In the genomic region with DNA sequence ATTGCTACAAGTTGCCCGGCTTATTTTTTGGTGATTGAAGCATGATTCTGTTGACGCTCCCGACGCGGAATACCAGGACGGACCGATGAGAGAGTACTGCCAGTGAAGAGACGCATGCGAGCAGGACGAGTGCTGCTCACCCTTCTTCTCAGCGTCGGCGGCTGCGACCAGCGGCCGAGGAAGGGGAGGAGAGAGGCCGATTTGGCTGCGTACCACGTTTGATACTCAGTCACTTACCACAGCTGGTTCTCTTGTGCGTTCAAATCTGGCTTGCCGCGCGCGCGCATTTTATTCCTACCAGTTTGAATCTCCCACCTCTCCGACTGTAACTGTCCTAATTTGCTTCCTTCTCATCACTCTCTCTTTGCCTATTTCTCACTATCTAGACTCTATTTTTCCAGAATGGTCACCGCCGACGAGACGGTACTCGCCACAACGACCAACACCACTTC, we compare ENCODE assay signal across 3 worm cellular contexts.
TF ChIP-seq lines count a peak whose summit lies in the region.

A gene (plus strand): TSS at position 402 of the 452 bp plus-strand sequence.

TF ChIP-seq in whole organism, L2 larva, 48 proteins besides CTCF, POLR2A, EP300 and RAD21 (continued from another document):
- TF ChIP-seq elt-3 (tag; optimal IDR thresholded peaks at IDR 0.05; lab: Kevin White, UChicago) = no peak
- no peak for TF ChIP-seq nhr-6 (tag; optimal IDR thresholded peaks at IDR 0.05; lab: Kevin White, UChicago)
- no peak for TF ChIP-seq ztf-11 (tag; optimal IDR thresholded peaks at IDR 0.05; lab: Kevin White, UChicago)
- TF ChIP-seq nhr-10 (tag; optimal IDR thresholded peaks at IDR 0.05; lab: Kevin White, UChicago) = no peak
- TF ChIP-seq nhr-77 (tag; optimal IDR thresholded peaks at IDR 0.05; lab: Kevin White, UChicago) = no peak
- peak; percentile 80 for TF ChIP-seq unc-55 (GFP tag; optimal IDR thresholded peaks at IDR 0.05; lab: Kevin White, UChicago)
- no peak for TF ChIP-seq Y55F3AM.14 (GFP tag; optimal IDR thresholded peaks at IDR 0.05; lab: Kevin White, UChicago)
- TF ChIP-seq mbf-1 (tag; optimal IDR thresholded peaks at IDR 0.05; lab: Kevin White, UChicago) = no peak
- TF ChIP-seq ama-1 (optimal IDR thresholded peaks at IDR 0.05; lab: Kevin White, UChicago) = peak; percentile 26
- peak; percentile 30 for TF ChIP-seq nhr-21 (tag; optimal IDR thresholded peaks at IDR 0.05; lab: Kevin White, UChicago)
- TF ChIP-seq nhr-11 (tag; optimal IDR thresholded peaks at IDR 0.05; lab: Kevin White, UChicago) = no peak
- TF ChIP-seq ceh-16 (tag; optimal IDR thresholded peaks at IDR 0.05; lab: Kevin White, UChicago) = no peak
- no peak for TF ChIP-seq R02D3.7 (tag; optimal IDR thresholded peaks at IDR 0.05; lab: Kevin White, UChicago)
- TF ChIP-seq snpc-4 (tag; optimal IDR thresholded peaks at IDR 0.05; lab: Kevin White, UChicago) = peak; percentile 69
- no peak for TF ChIP-seq nhr-12 (tag; optimal IDR thresholded peaks at IDR 0.05; lab: Kevin White, UChicago)
- no peak for TF ChIP-seq blmp-1 (tag; optimal IDR thresholded peaks at IDR 0.05; lab: Kevin White, UChicago; ENCODE audit: insufficient read depth)
- TF ChIP-seq ceh-82 (tag; optimal IDR thresholded peaks at IDR 0.05; lab: Kevin White, UChicago) = peak; percentile 61
- peak; percentile 1 for TF ChIP-seq egl-27 (tag; optimal IDR thresholded peaks at IDR 0.05; lab: Kevin White, UChicago)
- TF ChIP-seq dmd-4 (tag; optimal IDR thresholded peaks at IDR 0.05; lab: Kevin White, UChicago) = no peak
- peak; percentile 74 for TF ChIP-seq sem-4 (tag; optimal IDR thresholded peaks at IDR 0.05; lab: Kevin White, UChicago)
- TF ChIP-seq zag-1 (tag; optimal IDR thresholded peaks at IDR 0.05; lab: Kevin White, UChicago) = peak; percentile 67
- peak; percentile 77 for TF ChIP-seq C34F6.9 (tag; optimal IDR thresholded peaks at IDR 0.05; lab: Kevin White, UChicago)
- peak; percentile 27 to 75 for TF ChIP-seq lsy-2 (tag; optimal IDR thresholded peaks at IDR 0.05; lab: Kevin White, UChicago)
- no peak for TF ChIP-seq gmeb-1 (tag; optimal IDR thresholded peaks at IDR 0.05; lab: Kevin White, UChicago)
- TF ChIP-seq sma-9 (GFP tag; optimal IDR thresholded peaks at IDR 0.05; lab: Kevin White, UChicago) = peak; percentile 37
- TF ChIP-seq sma-9 (tag; optimal IDR thresholded peaks at IDR 0.05; lab: Kevin White, UChicago) = no peak
- TF ChIP-seq ztf-1 (GFP tag; conservative IDR thresholded peaks at IDR 0.05; lab: Robert Waterston, UW) = no peak

TF ChIP-seq in whole organism, L4 larva, 104 proteins besides CTCF, POLR2A, EP300 and RAD21 (continued from another document and continues in another):
- TF ChIP-seq hlh-11 (tag; optimal IDR thresholded peaks at IDR 0.05; lab: Kevin White, UChicago) (peak; percentile 86), Y48G9A.11 (GFP tag; IDR thresholded peaks at IDR 0.05; lab: Robert Waterston, UW) (no peak), nhr-42 (GFP tag; IDR thresholded peaks at IDR 0.05; lab: Robert Waterston, UW) (0 out of 2 replicates have a peak, but pooled peaks have one; percentile 66), ceh-20 (GFP tag; IDR thresholded peaks at IDR 0.05; lab: Robert Waterston, UW) (no peak), egl-27 (tag; optimal IDR thresholded peaks at IDR 0.05; lab: Kevin White, UChicago) (no peak), tra-1 (GFP tag; IDR thresholded peaks at IDR 0.05; lab: Robert Waterston, UW) (no peak), T26A8.4 (GFP tag; IDR thresholded peaks at IDR 0.05; lab: Robert Waterston, UW) (peak; percentile 57), daf-12 (tag; optimal IDR thresholded peaks at IDR 0.05; lab: Kevin White, UChicago) (no peak), lin-15B (tag; optimal IDR thresholded peaks at IDR 0.05; lab: Kevin White, UChicago) (no peak), mes-2 (tag; optimal IDR thresholded peaks at IDR 0.05; lab: Kevin White, UChicago; ENCODE audit: poor library complexity, severe bottlenecking) (peak; percentile 66), snpc-4 (tag; optimal IDR thresholded peaks at IDR 0.05; lab: Kevin White, UChicago) (no peak), ceh-32 (tag; optimal IDR thresholded peaks at IDR 0.05; lab: Kevin White, UChicago; ENCODE audit: poor library complexity) (no peak), ctbp-1 (GFP tag; IDR thresholded peaks at IDR 0.05; lab: Robert Waterston, UW) (peak; percentile 63), jun-1 (tag; optimal IDR thresholded peaks at IDR 0.05; lab: Kevin White, UChicago) (no peak), set-16 (GFP tag; IDR thresholded peaks at IDR 0.05; lab: Robert Waterston, UW) (peak; percentile 98), ZK546.5 (tag; optimal IDR thresholded peaks at IDR 0.05; lab: Kevin White, UChicago) (no peak), T20F7.1 (GFP tag; optimal IDR thresholded peaks at IDR 0.05; lab: Kevin White, UChicago) (peak; percentile 62), madf-5 (GFP tag; IDR thresholded peaks at IDR 0.05; lab: Robert Waterston, UW) (no peak), cey-2 (tag; optimal IDR thresholded peaks at IDR 0.05; lab: Kevin White, UChicago; ENCODE audit: borderline replicate concordance, insufficient read depth) (no peak), pha-4 (GFP tag; IDR thresholded peaks at IDR 0.05; lab: Robert Waterston, UW) (peak; percentile 58), pha-4 (tag; optimal IDR thresholded peaks at IDR 0.05; lab: Kevin White, UChicago) (no peak), saeg-2 (GFP tag; IDR thresholded peaks at IDR 0.05; lab: Robert Waterston, UW) (0 out of 2 replicates have a peak, but pooled peaks have one; percentile 41), fos-1 (tag; optimal IDR thresholded peaks at IDR 0.05; lab: Kevin White, UChicago) (no peak), daf-16 (GFP tag; optimal IDR thresholded peaks at IDR 0.05; lab: Kevin White, UChicago) (no peak), daf-16 (tag; optimal IDR thresholded peaks at IDR 0.05; lab: Kevin White, UChicago) (no peak), aly-2 (tag; optimal IDR thresholded peaks at IDR 0.05; lab: Kevin White, UChicago) (no peak), lin-38 (GFP tag; IDR thresholded peaks at IDR 0.05; lab: Robert Waterston, UW) (peak; percentile 66), dmd-8 (GFP tag; IDR thresholded peaks at IDR 0.05; lab: Robert Waterston, UW) (no peak), lin-1 (GFP tag; IDR thresholded peaks at IDR 0.05; lab: Robert Waterston, UW) (no peak), lin-39 (tag; optimal IDR thresholded peaks at IDR 0.05; lab: Kevin White, UChicago) (no peak), unc-62 (GFP tag; optimal IDR thresholded peaks at IDR 0.05 in 1 of 2; lab: Kevin White, UChicago) (no peak), unc-62 (tag; optimal IDR thresholded peaks at IDR 0.05; lab: Kevin White, UChicago) (no peak), hlh-30 (tag; optimal IDR thresholded peaks at IDR 0.05; lab: Kevin White, UChicago; ENCODE audit: insufficient read depth) (peak; percentile 6), nhr-76 (tag; optimal IDR thresholded peaks at IDR 0.05; lab: Kevin White, UChicago) (no peak), D1046.2 (GFP tag; IDR thresholded peaks at IDR 0.05; lab: Robert Waterston, UW) (0 out of 2 replicates have a peak, but pooled peaks have one; percentile 66), ceh-44 (GFP tag; IDR thresholded peaks at IDR 0.05; lab: Robert Waterston, UW) (no peak), egl-43 (GFP tag; IDR thresholded peaks at IDR 0.05; lab: Robert Waterston, UW) (peak; percentile 67), nhr-237 (tag; optimal IDR thresholded peaks at IDR 0.05; lab: Kevin White, UChicago) (no peak), spr-3 (GFP tag; optimal IDR thresholded peaks at IDR 0.05; lab: Kevin White, UChicago) (no peak), F26F4.8 (GFP tag; conservative IDR thresholded peaks at IDR 0.05; lab: Robert Waterston, UW) (no peak), attf-4 (tag; optimal IDR thresholded peaks at IDR 0.05; lab: Kevin White, UChicago) (no peak), nhr-111 (GFP tag; optimal IDR thresholded peaks at IDR 0.05; lab: Kevin White, UChicago) (no peak), nhr-6 (tag; optimal IDR thresholded peaks at IDR 0.05; lab: Kevin White, UChicago) (peak; percentile 83), ces-1 (GFP tag; optimal IDR thresholded peaks at IDR 0.05; lab: Kevin White, UChicago) (no peak), rbr-2 (tag; optimal IDR thresholded peaks at IDR 0.05; lab: Kevin White, UChicago) (peak; percentile 82), nhr-48 (tag; optimal IDR thresholded peaks at IDR 0.05; lab: Kevin White, UChicago) (no peak), nhr-77 (tag; optimal IDR thresholded peaks at IDR 0.05; lab: Kevin White, UChicago) (peak; percentile 12), snpc-1.2 (GFP tag; IDR thresholded peaks at IDR 0.05; lab: Robert Waterston, UW) (no peak), spr-1 (tag; optimal IDR thresholded peaks at IDR 0.05; lab: Kevin White, UChicago) (no peak), aha-1 (tag; lab: Kevin White, UChicago) (peak; percentile 98), nhr-102 (tag; optimal IDR thresholded peaks at IDR 0.05; lab: Kevin White, UChicago) (no peak), tag-97 (GFP tag; IDR thresholded peaks at IDR 0.05; lab: Robert Waterston, UW) (no peak), mdl-1 (tag; optimal IDR thresholded peaks at IDR 0.05; lab: Kevin White, UChicago) (peak in 1 of 2 experiments; percentile 73)

TF ChIP-seq in whole organism, late embryonic, 69 proteins besides CTCF, POLR2A, EP300 and RAD21 (continued from another document):
- TF ChIP-seq pax-1 (tag; optimal IDR thresholded peaks at IDR 0.05; lab: Kevin White, UChicago) = no peak
- peak; percentile 61 for TF ChIP-seq eyg-1 (tag; optimal IDR thresholded peaks at IDR 0.05; lab: Kevin White, UChicago)
- TF ChIP-seq npax-4 (tag; optimal IDR thresholded peaks at IDR 0.05; lab: Kevin White, UChicago) = no peak
- no peak for TF ChIP-seq sdc-2 (tag; optimal IDR thresholded peaks at IDR 0.05; lab: Kevin White, UChicago)
- TF ChIP-seq unc-55 (GFP tag; optimal IDR thresholded peaks at IDR 0.05; lab: Kevin White, UChicago) = peak; percentile 5
- TF ChIP-seq tbx-2 (tag; optimal IDR thresholded peaks at IDR 0.05; lab: Kevin White, UChicago) = peak; percentile 69
- no peak for TF ChIP-seq ceh-22 (tag; optimal IDR thresholded peaks at IDR 0.05; lab: Kevin White, UChicago)
- TF ChIP-seq ceh-2 (tag; optimal IDR thresholded peaks at IDR 0.05; lab: Kevin White, UChicago) = no peak
- TF ChIP-seq pros-1 (tag; optimal IDR thresholded peaks at IDR 0.05; lab: Kevin White, UChicago) = no peak
- TF ChIP-seq dve-1 (tag; optimal IDR thresholded peaks at IDR 0.05; lab: Kevin White, UChicago) = no peak
- TF ChIP-seq odd-2 (tag; optimal IDR thresholded peaks at IDR 0.05; lab: Kevin White, UChicago) = no peak
- TF ChIP-seq C08G9.2 (tag; optimal IDR thresholded peaks at IDR 0.05; lab: Kevin White, UChicago) = peak; percentile 17
- peak; percentile 43 for TF ChIP-seq ceh-18 (tag; optimal IDR thresholded peaks at IDR 0.05; lab: Kevin White, UChicago)
- TF ChIP-seq hlh-15 (tag; optimal IDR thresholded peaks at IDR 0.05; lab: Kevin White, UChicago) = no peak
- peak; percentile 55 for TF ChIP-seq dmd-4 (tag; optimal IDR thresholded peaks at IDR 0.05; lab: Kevin White, UChicago; ENCODE audit: borderline replicate concordance)
- TF ChIP-seq ref-2 (tag; optimal IDR thresholded peaks at IDR 0.05; lab: Kevin White, UChicago) = peak; percentile 9
- TF ChIP-seq fkh-6 (tag; optimal IDR thresholded peaks at IDR 0.05; lab: Kevin White, UChicago) = no peak
- TF ChIP-seq ceh-9 (tag; optimal IDR thresholded peaks at IDR 0.05; lab: Kevin White, UChicago) = no peak
- TF ChIP-seq unc-3 (GFP tag; conservative IDR thresholded peaks at IDR 0.05; lab: Robert Waterston, UW) = no peak
- TF ChIP-seq unc-3 (tag; optimal IDR thresholded peaks at IDR 0.05; lab: Kevin White, UChicago) = no peak
- no peak for TF ChIP-seq mec-3 (tag; optimal IDR thresholded peaks at IDR 0.05; lab: Kevin White, UChicago; ENCODE audit: borderline replicate concordance)
- TF ChIP-seq ttx-3 (tag; optimal IDR thresholded peaks at IDR 0.05; lab: Kevin White, UChicago) = no peak
- no peak for TF ChIP-seq hlh-13 (GFP tag; optimal IDR thresholded peaks at IDR 0.05; lab: Kevin White, UChicago)
- no peak for TF ChIP-seq K09A11.1 (tag; optimal IDR thresholded peaks at IDR 0.05; lab: Kevin White, UChicago; ENCODE audit: insufficient read depth)
- TF ChIP-seq F13H6.1 (tag; optimal IDR thresholded peaks at IDR 0.05; lab: Kevin White, UChicago) = no peak
- TF ChIP-seq rnt-1 (tag; optimal IDR thresholded peaks at IDR 0.05; lab: Kevin White, UChicago) = peak; percentile 61
- no peak for TF ChIP-seq ceh-48 (tag; optimal IDR thresholded peaks at IDR 0.05; lab: Kevin White, UChicago)
- no peak for TF ChIP-seq ceh-14 (tag; optimal IDR thresholded peaks at IDR 0.05; lab: Kevin White, UChicago)
- peak; percentile 43 for TF ChIP-seq unc-42 (tag; optimal IDR thresholded peaks at IDR 0.05; lab: Kevin White, UChicago)
- TF ChIP-seq ahr-1 (tag; optimal IDR thresholded peaks at IDR 0.05; lab: Kevin White, UChicago) = no peak
- peak; percentile 31 for TF ChIP-seq hlh-30 (tag; optimal IDR thresholded peaks at IDR 0.05; lab: Kevin White, UChicago; ENCODE audit: insufficient read depth)
- peak; percentile 52 for TF ChIP-seq nfya-1 (tag; optimal IDR thresholded peaks at IDR 0.05; lab: Kevin White, UChicago)
- no peak for TF ChIP-seq lim-6 (tag; optimal IDR thresholded peaks at IDR 0.05; lab: Kevin White, UChicago)
- no peak for TF ChIP-seq ama-1 (optimal IDR thresholded peaks at IDR 0.05; lab: Kevin White, UChicago)
- TF ChIP-seq ceh-45 (GFP tag; IDR thresholded peaks at IDR 0.05; lab: Robert Waterston, UW) = no peak
- peak; percentile 65 for TF ChIP-seq ceh-31 (tag; optimal IDR thresholded peaks at IDR 0.05; lab: Kevin White, UChicago)
- no peak for TF ChIP-seq lin-11 (tag; optimal IDR thresholded peaks at IDR 0.05; lab: Kevin White, UChicago)
- TF ChIP-seq gmeb-2 (tag; optimal IDR thresholded peaks at IDR 0.05; lab: Kevin White, UChicago) = no peak
TF ChIP-seq in whole organism, late embryonic: peak in this region for 16.
